Worm (Caenorhabditis elegans): ENCODE results near the gene nhr-1.

- TF ChIP-seq him-1 (tag; optimal IDR thresholded peaks at IDR 0.05) (no peak), dao-5 (tag; optimal IDR thresholded peaks at IDR 0.05) (no peak), W03F9.2 (tag; optimal IDR thresholded peaks at IDR 0.05) (no peak)
Observed at ce11 chrX:17472917-17473316, 40.9 kb upstream of the nhr-1 start.
